Worm (Caenorhabditis elegans) whole organism, L1 larva: ENCODE measurements around the gene F38H4.3.

ENCODE experiments used
- aly-2 ChIP-seq: fragments of 150-350 bp; optimal IDR thresholded peaks from 2 replicates; lab custom pipeline; 2014; ENCODE audit warnings: missing biosample characterization, missing genetic modification characterization
- egl-13 ChIP-seq: sonication (generic microtip); optimal IDR thresholded peaks from 2 replicates; lab custom pipeline; 2016; ENCODE audit warnings: missing genotype, missing genetic modification reagents, missing genetic modification characterization, missing compliant biosample characterization
- elt-2 ChIP-seq: sonication (generic microtip); optimal IDR thresholded peaks from 2 replicates; lab custom pipeline; 2016; ENCODE audit warnings: missing genetic modification characterization, mild to moderate bottlenecking, inconsistent platforms, missing compliant biosample characterization, missing genetic modification reagents
- mep-1 ChIP-seq: fragments of 150-350 bp; optimal IDR thresholded peaks from 2 replicates; lab custom pipeline; 2014; ENCODE audit warnings: missing biosample characterization, missing genetic modification characterization
- nhr-237 ChIP-seq: fragments of 150-350 bp; optimal IDR thresholded peaks from 2 replicates; lab custom pipeline; 2014; ENCODE audit warnings: missing biosample characterization, missing genetic modification characterization
- nhr-28 ChIP-seq: fragments of 150-350 bp; optimal IDR thresholded peaks from 2 replicates; lab custom pipeline; 2014; ENCODE audit warnings: missing biosample characterization, missing genetic modification characterization
- snpc-4 ChIP-seq: fragments of 150-350 bp; optimal IDR thresholded peaks from 2 replicates; lab custom pipeline; 2014; ENCODE audit warnings: missing biosample characterization, missing genetic modification characterization

DNA sequence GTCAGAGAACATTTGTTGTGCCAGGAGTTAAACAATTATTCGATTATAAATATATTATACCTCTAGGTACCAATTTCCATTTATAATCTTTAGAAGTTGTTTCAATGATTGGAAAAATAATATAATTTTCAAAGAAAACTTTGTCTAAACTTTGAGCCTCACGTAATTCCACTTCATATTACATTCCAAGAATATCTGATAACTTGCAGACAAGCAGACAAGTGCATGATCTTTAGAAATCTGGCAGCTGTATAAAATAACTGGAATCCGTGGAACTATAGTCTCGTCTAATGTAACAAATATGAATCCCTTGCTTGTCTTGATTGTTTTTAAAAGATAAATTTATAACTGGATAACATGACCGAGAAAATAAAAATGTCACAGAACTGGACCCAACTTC, 50.3 kb downstream of the F38H4.3 start:
- TF ChIP-seq mep-1 (tag; lab: Kevin White, UChicago) (no peak), nhr-237 (tag; lab: Kevin White, UChicago) (no peak), aly-2 (tag; lab: Kevin White, UChicago) (no peak), snpc-4 (tag; lab: Kevin White, UChicago) (no peak), elt-2 (tag; lab: Kevin White, UChicago) (no peak), nhr-28 (tag; lab: Kevin White, UChicago) (no peak), egl-13 (no peak)
